Worm (Caenorhabditis elegans) whole organism, L4 larva: Measurements from ENCODE around the gene T06C10.3.

Experiments used
- lin-13 ChIP-seq: fragments of 150-350 bp; optimal IDR thresholded peaks from 2 replicates; lab custom pipeline; 2014; ENCODE audit warnings: missing biosample characterization, missing genetic modification reagents, missing genetic modification characterization
- saeg-2 ChIP-seq: fragments of 200-800 bp; sonication (Bioruptor generic); IDR thresholded peaks from 2 replicates; pipeline ENCODE4 v1.3.6; 2022; ENCODE audit warnings: missing genetic modification reagents, missing genetic modification characterization, missing compliant biosample characterization
- snpc-4 ChIP-seq: fragments of 150-350 bp; optimal IDR thresholded peaks from 2 replicates; lab custom pipeline; 2014; ENCODE audit warnings: missing biosample characterization, missing genetic modification characterization
- ztf-11 ChIP-seq: fragments of 150-350 bp; optimal IDR thresholded peaks from 2 replicates; lab custom pipeline; 2014; ENCODE audit warnings: missing biosample characterization, missing genetic modification characterization

- TF ChIP-seq lin-13 (GFP tag; lab: Kevin White, UChicago) (no peak), snpc-4 (tag; lab: Kevin White, UChicago) (no peak), saeg-2 (GFP tag; lab: Robert Waterston, UW) (no peak), ztf-11 (tag; lab: Kevin White, UChicago) (no peak)
These were observed 21.3 kb upstream of the T06C10.3 start for ce11 chrIV:7849235-7849634.
